Fruit fly (Drosophila melanogaster) whole organism, embryonic: ENCODE results near the gene CG43347.
A peak's percentile ranks its signal among the peaks of the same experiment; 100 is the strongest.

Experiments
- Ada2b ChIP-seq: fragments of 200-800 bp; sonication (Bioruptor generic); IDR thresholded peaks from 2 replicates; pipeline ENCODE4 v1.3.6; 2022; ENCODE audit warnings: missing biosample characterization, missing genetic modification characterization
- Atf-2 ChIP-seq: fragments of 200-800 bp; sonication (Bioruptor generic); optimal IDR thresholded peaks from 2 replicates; lab custom pipeline; 2016; ENCODE audit warnings: missing biosample characterization, missing genetic modification characterization
- Atf3 ChIP-seq: fragments of 200-800 bp; sonication (Bioruptor generic); optimal IDR thresholded peaks from 3 replicates; lab custom pipeline; 2016; ENCODE audit warnings: missing biosample characterization, missing genetic modification characterization
- Atf6 ChIP-seq: fragments of 200-800 bp; sonication (Bioruptor generic); IDR thresholded peaks from 2 replicates; pipeline ENCODE4 v1.3.6; 2022; ENCODE audit warnings: missing biosample characterization, missing genetic modification characterization
- Bdp1 ChIP-seq: fragments of 200-800 bp; sonication (Bioruptor generic); optimal IDR thresholded peaks from 3 replicates; lab custom pipeline; 2016; ENCODE audit warnings: missing biosample characterization, missing genetic modification characterization
- C15 ChIP-seq: fragments of 200-800 bp; sonication (Bioruptor generic); IDR thresholded peaks from 3 replicates; pipeline ENCODE4 v1.3.6; 2022; ENCODE audit warnings: missing biosample characterization, missing genetic modification characterization
- CG10147 ChIP-seq: fragments of 200-800 bp; sonication (Bioruptor generic); optimal IDR thresholded peaks from 2 replicates; lab custom pipeline; 2019; ENCODE audit warnings: missing biosample characterization, mild to moderate bottlenecking, missing genetic modification characterization, moderate library complexity
- CG10979 ChIP-seq: fragments of 200-800 bp; sonication (Bioruptor generic); optimal IDR thresholded peaks from 2 replicates; lab custom pipeline; 2018; ENCODE audit warnings: missing biosample characterization, mild to moderate bottlenecking, missing genetic modification characterization, moderate library complexity
- CG14050 ChIP-seq: fragments of 200-800 bp; sonication (Bioruptor generic); IDR thresholded peaks from 3 replicates; pipeline ENCODE4 v1.3.6; 2022; ENCODE audit warnings: missing biosample characterization, missing genetic modification characterization
- CG15269 ChIP-seq: fragments of 200-800 bp; sonication (Bioruptor generic); optimal IDR thresholded peaks from 2 replicates; lab custom pipeline; 2018; ENCODE audit warnings: missing biosample characterization, mild to moderate bottlenecking, missing genetic modification characterization, moderate library complexity
- CG1529 ChIP-seq: fragments of 200-800 bp; sonication (Bioruptor generic); optimal IDR thresholded peaks from 3 replicates; lab custom pipeline; 2018; ENCODE audit warnings: missing biosample characterization, missing genetic modification characterization
- CG17385 ChIP-seq: fragments of 200-800 bp; sonication (Bioruptor generic); optimal IDR thresholded peaks from 3 replicates; lab custom pipeline; 2018; ENCODE audit warnings: missing biosample characterization, mild to moderate bottlenecking, missing genetic modification characterization
- CG18619 ChIP-seq: fragments of 200-800 bp; sonication (Bioruptor generic); optimal IDR thresholded peaks from 3 replicates; lab custom pipeline; 2017; ENCODE audit warnings: missing biosample characterization, mild to moderate bottlenecking, missing genetic modification characterization
- CG30431 ChIP-seq: fragments of 200-800 bp; sonication (Bioruptor generic); optimal IDR thresholded peaks from 2 replicates; lab custom pipeline; 2017; ENCODE audit warnings: missing biosample characterization, missing genetic modification characterization
- CG31388 ChIP-seq: fragments of 200-800 bp; sonication (Bioruptor generic); optimal IDR thresholded peaks from 2 replicates; lab custom pipeline; 2016; ENCODE audit warnings: missing biosample characterization, missing genetic modification characterization
- CG3726 ChIP-seq: fragments of 200-800 bp; sonication (Bioruptor generic); IDR thresholded peaks from 3 replicates; pipeline ENCODE4, ENCODE4 v1.3.6; 2022; ENCODE audit warnings: missing biosample characterization, missing genetic modification characterization
- CG4360 ChIP-seq: fragments of 200-800 bp; sonication (Bioruptor generic); IDR thresholded peaks from 2 replicates; pipeline ENCODE4 v1.3.6; 2022; ENCODE audit warnings: missing biosample characterization, missing genetic modification characterization
- CG4854 ChIP-seq: fragments of 200-800 bp; sonication (Bioruptor generic); optimal IDR thresholded peaks from 2 replicates; lab custom pipeline; 2016; ENCODE audit warnings: missing biosample characterization, missing genetic modification characterization, inconsistent platforms
- CG6254 ChIP-seq: fragments of 200-800 bp; sonication (Bioruptor generic); optimal IDR thresholded peaks from 3 replicates; lab custom pipeline; 2017; ENCODE audit warnings: mild to moderate bottlenecking, missing biosample characterization, missing genetic modification reagents, missing genetic modification characterization
- CG6654 ChIP-seq: fragments of 200-800 bp; sonication (Bioruptor generic); optimal IDR thresholded peaks from 2 replicates; lab custom pipeline; 2017; ENCODE audit warnings: missing biosample characterization, mild to moderate bottlenecking, missing genetic modification characterization
- CG7271 ChIP-seq: fragments of 200-800 bp; sonication (Bioruptor generic); optimal IDR thresholded peaks from 2 replicates; lab custom pipeline; 2018; ENCODE audit warnings: missing biosample characterization, mild to moderate bottlenecking, missing genetic modification characterization, moderate library complexity
- CG7928 ChIP-seq: fragments of 200-800 bp; sonication (Bioruptor generic); optimal IDR thresholded peaks from 2 replicates; lab custom pipeline; 2017; ENCODE audit warnings: missing biosample characterization, mild to moderate bottlenecking, missing genetic modification characterization
- CG7963 ChIP-seq: fragments of 200-800 bp; sonication (Bioruptor generic); IDR thresholded peaks from 3 replicates; pipeline ENCODE4 v1.3.6; 2022; ENCODE audit warnings: missing biosample characterization, missing genetic modification characterization; ENCODE audit not compliant: partially characterized antibody
- CG8281 ChIP-seq: fragments of 200-800 bp; sonication (Bioruptor generic); optimal IDR thresholded peaks from 2 replicates; lab custom pipeline; 2018; ENCODE audit warnings: missing biosample characterization, mild to moderate bottlenecking, missing genetic modification characterization, moderate library complexity
- CG8924 ChIP-seq: fragments of 200-800 bp; optimal IDR thresholded peaks from 3 replicates; lab custom pipeline; 2019; ENCODE audit warnings: missing biosample characterization, mild to moderate bottlenecking, missing genetic modification characterization, moderate library complexity
- CTCF ChIP-seq: fragments of 200-800 bp; sonication (Bioruptor generic); optimal IDR thresholded peaks from 2 replicates; lab custom pipeline; 2017; ENCODE audit warnings: missing biosample characterization, mild to moderate bottlenecking, missing genetic modification characterization, moderate library complexity
- Dad ChIP-seq: fragments of 200-800 bp; sonication (Bioruptor generic); optimal IDR thresholded peaks from 3 replicates; lab custom pipeline; 2016; ENCODE audit warnings: missing biosample characterization, missing genetic modification characterization
- Dp ChIP-seq: fragments of 200-800 bp; sonication (Bioruptor generic); optimal IDR thresholded peaks from 2 replicates; lab custom pipeline; 2018; ENCODE audit warnings: missing biosample characterization, mild to moderate bottlenecking, missing genetic modification characterization, moderate library complexity
- H15 ChIP-seq: fragments of 200-800 bp; sonication (Bioruptor generic); IDR thresholded peaks from 3 replicates; pipeline ENCODE4 v1.3.6; 2022; ENCODE audit warnings: missing biosample characterization, missing genetic modification characterization
- Hand ChIP-seq: fragments of 200-800 bp; sonication (Bioruptor generic); optimal IDR thresholded peaks from 2 replicates; lab custom pipeline; 2017; ENCODE audit warnings: mild to moderate bottlenecking, missing biosample characterization, missing genetic modification reagents, missing genetic modification characterization
- Hey ChIP-seq: fragments of 200-800 bp; sonication (Bioruptor generic); optimal IDR thresholded peaks from 3 replicates; lab custom pipeline; 2018; ENCODE audit warnings: missing biosample characterization, mild to moderate bottlenecking, missing genetic modification characterization
- Jarid2 ChIP-seq: fragments of 200-800 bp; sonication (Bioruptor generic); optimal IDR thresholded peaks from 3 replicates; lab custom pipeline; 2017; ENCODE audit warnings: mild to moderate bottlenecking, missing biosample characterization, missing genetic modification reagents, missing genetic modification characterization
- Mes4 ChIP-seq: fragments of 200-800 bp; sonication (Bioruptor generic); optimal IDR thresholded peaks from 2 replicates; lab custom pipeline; 2016; ENCODE audit warnings: missing biosample characterization, missing genetic modification characterization
- NC2β ChIP-seq: fragments of 200-800 bp; sonication (Bioruptor generic); optimal IDR thresholded peaks from 2 replicates; lab custom pipeline; 2016; ENCODE audit warnings: missing biosample characterization, missing genetic modification characterization
- Nf-YA ChIP-seq: fragments of 200-800 bp; sonication (Bioruptor generic); IDR thresholded peaks from 2 replicates; pipeline ENCODE4 v1.3.6; 2022; ENCODE audit warnings: missing biosample characterization, missing genetic modification characterization
- Poxn ChIP-seq: fragments of 200-800 bp; sonication (Bioruptor generic); IDR thresholded peaks from 2 replicates; pipeline ENCODE4 v1.3.6; 2022; ENCODE audit warnings: missing biosample characterization, missing genetic modification characterization
- Sox100B ChIP-seq: fragments of 200-800 bp; sonication (Bioruptor generic); optimal IDR thresholded peaks from 3 replicates; lab custom pipeline; 2018; ENCODE audit warnings: missing biosample characterization, mild to moderate bottlenecking, missing genetic modification characterization
- Stat92E ChIP-seq, 3 experiments: fragments of >200 bp in 2 of 3; fragments of 200-800 bp in 1 of 3; sonication (Bioruptor generic) in 1 of 3; optimal IDR thresholded peaks; 2 replicates each; lab custom pipeline; 2017 to 2019; ENCODE audit warnings: missing biosample characterization in 3 of 3, missing genetic modification characterization in 3 of 3, mild to moderate bottlenecking in 1 of 3, moderate library complexity in 1 of 3
- br ChIP-seq: fragments of >200 bp; optimal IDR thresholded peaks from 2 replicates; lab custom pipeline; 2017
- crc ChIP-seq: fragments of 200-800 bp; sonication (Bioruptor generic); optimal IDR thresholded peaks from 2 replicates; lab custom pipeline; 2016; ENCODE audit warnings: missing biosample characterization, missing genetic modification characterization
- emc ChIP-seq: fragments of 200-800 bp; sonication (Bioruptor generic); optimal IDR thresholded peaks from 2 replicates; lab custom pipeline; 2016; ENCODE audit warnings: missing biosample characterization, missing genetic modification characterization
- eyg ChIP-seq: fragments of 200-800 bp; sonication (Bioruptor generic); optimal IDR thresholded peaks from 3 replicates; lab custom pipeline; 2016; ENCODE audit warnings: missing biosample characterization, missing genetic modification characterization
- fru ChIP-seq: fragments of >200 bp; optimal IDR thresholded peaks from 2 replicates; lab custom pipeline; 2017
- inv ChIP-seq: fragments of 200-800 bp; sonication (Bioruptor generic); IDR thresholded peaks from 2 replicates; pipeline ENCODE4 v1.3.6; 2022; ENCODE audit warnings: missing biosample characterization, missing genetic modification characterization; ENCODE audit not compliant: partially characterized antibody
- mam ChIP-seq: fragments of 200-800 bp; sonication (Bioruptor generic); optimal IDR thresholded peaks from 3 replicates; lab custom pipeline; 2016; ENCODE audit warnings: missing biosample characterization, missing genetic modification characterization
- nmo ChIP-seq: fragments of 200-800 bp; sonication (Bioruptor generic); optimal IDR thresholded peaks from 2 replicates; lab custom pipeline; 2018; ENCODE audit warnings: missing biosample characterization, mild to moderate bottlenecking, missing genetic modification characterization, moderate library complexity
- nom ChIP-seq: fragments of 200-800 bp; sonication (Bioruptor generic); optimal IDR thresholded peaks from 2 replicates; lab custom pipeline; 2017; ENCODE audit warnings: missing biosample characterization, missing genetic modification characterization, mild to moderate bottlenecking, moderate library complexity, missing genetic modification reagents
- pho ChIP-seq: fragments of 200-800 bp; sonication (Bioruptor generic); optimal IDR thresholded peaks from 2 replicates; lab custom pipeline; 2016; ENCODE audit warnings: missing biosample characterization, missing genetic modification characterization
- pzg ChIP-seq: fragments of 200-800 bp; sonication (Bioruptor generic); optimal IDR thresholded peaks from 3 replicates; lab custom pipeline; 2018; ENCODE audit warnings: missing biosample characterization, mild to moderate bottlenecking, missing genetic modification characterization, moderate library complexity
- salm ChIP-seq: fragments of 200-800 bp; sonication (Bioruptor generic); optimal IDR thresholded peaks from 2 replicates; lab custom pipeline; 2018; ENCODE audit warnings: missing biosample characterization, mild to moderate bottlenecking, missing genetic modification characterization
- unpg ChIP-seq: fragments of 200-800 bp; sonication (Bioruptor generic); optimal IDR thresholded peaks from 3 replicates; lab custom pipeline; 2018; ENCODE audit warnings: missing biosample characterization, mild to moderate bottlenecking, missing genetic modification characterization, moderate library complexity
- vvl ChIP-seq: fragments of 200-800 bp; sonication (Bioruptor generic); IDR thresholded peaks from 2 replicates; pipeline ENCODE4 v1.3.6; 2022; ENCODE audit warnings: missing biosample characterization, missing genetic modification characterization
- wek ChIP-seq: fragments of 200-800 bp; sonication (Bioruptor generic); optimal IDR thresholded peaks from 3 replicates; lab custom pipeline; 2018; ENCODE audit warnings: missing biosample characterization, mild to moderate bottlenecking, missing genetic modification characterization, moderate library complexity

CG43347 gene

DNA sequence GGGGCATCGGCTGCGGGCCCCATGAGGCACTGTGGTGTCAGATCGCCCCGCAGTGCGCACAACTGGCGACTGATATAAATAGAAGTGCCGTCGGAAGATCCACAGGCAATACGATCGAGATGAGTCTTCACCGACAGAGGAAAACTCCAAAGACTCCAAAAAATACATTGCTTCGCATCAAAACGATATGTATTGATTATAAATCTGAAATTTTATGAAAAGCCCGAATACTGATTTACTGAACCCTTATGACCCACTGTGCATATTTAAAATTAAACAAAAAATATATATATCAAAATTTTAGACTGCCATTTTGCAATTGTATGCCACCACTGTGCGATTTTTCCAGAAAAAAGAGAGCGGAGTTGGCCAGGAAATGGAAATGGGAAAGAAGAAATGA is 62.6 kb downstream of the CG43347 start (continued):
- TF ChIP-seq Stat92E (GFP tag; optimal IDR thresholded peaks at IDR 0.05; lab: Kevin White, UChicago) (no peak), CG3726 (GFP tag; lab: Robert Waterston, UW) (no peak), CG7963 (GFP tag; lab: Robert Waterston, UW) (no peak), Dad (no peak), pzg (no peak), CG1529 (GFP tag; lab: Kevin White, UChicago) (peak; percentile 43), br (lab: Kevin White, UChicago) (no peak), CG8281 (tag; lab: Kevin White, UChicago) (no peak), emc (GFP tag; lab: Kevin White, UChicago) (no peak), Atf3 (GFP tag; lab: Kevin White, UChicago) (no peak), Mes4 (GFP tag; lab: Kevin White, UChicago) (no peak), CG6654 (peak; percentile 23), CG31388 (GFP tag; lab: Kevin White, UChicago) (no peak), CG18619 (peak; percentile 20), CG6254 (GFP tag; lab: Kevin White, UChicago) (peak; percentile 32), Atf-2 (GFP tag; lab: Kevin White, UChicago) (no peak), Dp (GFP tag; lab: Kevin White, UChicago) (no peak), NC2β (GFP tag; lab: Kevin White, UChicago) (no peak), CG10147 (GFP tag; lab: Kevin White, UChicago) (no peak), CG7928 (GFP tag; lab: Kevin White, UChicago) (no peak), Atf6 (GFP tag; lab: Robert Waterston, UW) (no peak), C15 (GFP tag; lab: Robert Waterston, UW) (no peak), inv (no peak), Poxn (GFP tag; lab: Robert Waterston, UW) (no peak), CG14050 (GFP tag; lab: Robert Waterston, UW) (no peak), crc (GFP tag; lab: Kevin White, UChicago) (no peak), CG7271 (no peak), Jarid2 (GFP tag; lab: Kevin White, UChicago) (no peak), wek (no peak), Hand (GFP tag; lab: Kevin White, UChicago) (no peak), CG30431 (GFP tag; lab: Kevin White, UChicago) (no peak), CG17385 (GFP tag; lab: Kevin White, UChicago) (peak; percentile 33), fru (lab: Kevin White, UChicago) (no peak), salm (tag; lab: Kevin White, UChicago) (no peak), Ada2b (GFP tag; lab: Robert Waterston, UW) (peak; percentile 32; the same call in 1 of the 2 replicates), Sox100B (GFP tag; lab: Kevin White, UChicago) (peak; percentile 60), CG10979 (tag; lab: Kevin White, UChicago) (peak; percentile 70), Hey (tag; lab: Kevin White, UChicago) (no peak), nom (GFP tag; lab: Kevin White, UChicago) (peak; percentile 41), CG8924 (tag; lab: Kevin White, UChicago) (peak; percentile 33), unpg (GFP tag; lab: Kevin White, UChicago) (peak; percentile 56), CG15269 (tag; lab: Kevin White, UChicago) (peak; percentile 29), Bdp1 (GFP tag; lab: Kevin White, UChicago) (no peak), nmo (GFP tag; lab: Kevin White, UChicago) (peak; percentile 49), CTCF (no peak), CG4360 (GFP tag; lab: Robert Waterston, UW) (peak; percentile 15; the same call in 1 of the 2 replicates), CG4854 (GFP tag; lab: Kevin White, UChicago) (no peak), pho (no peak), eyg (no peak), H15 (GFP tag; lab: Robert Waterston, UW) (0 out of 3 replicates have a peak, but pooled peaks have one; percentile 20), mam (GFP tag; lab: Kevin White, UChicago) (no peak), vvl (GFP tag; lab: Robert Waterston, UW) (peak; percentile 48), Nf-YA (GFP tag; lab: Robert Waterston, UW) (no peak)
